Fruit fly (Drosophila melanogaster) whole organism, embryonic: ENCODE results near the gene CG6254.

Experiments
- Abd-B ChIP-seq: fragments of 200-800 bp; sonication (Bioruptor generic); optimal IDR thresholded peaks from 2 replicates; lab custom pipeline; 2018; ENCODE audit warnings: missing biosample characterization, mild to moderate bottlenecking, missing genetic modification characterization, moderate library complexity
- Adf1 ChIP-seq: fragments of 200-800 bp; sonication (Bioruptor generic); IDR thresholded peaks from 2 replicates; pipeline ENCODE4 v1.3.6; 2022; ENCODE audit warnings: missing biosample characterization, missing genetic modification characterization
- Asciz ChIP-seq: fragments of 200-800 bp; sonication (Bioruptor generic); optimal IDR thresholded peaks from 2 replicates; lab custom pipeline; 2017; ENCODE audit warnings: missing biosample characterization, mild to moderate bottlenecking, missing genetic modification characterization, missing genetic modification reagents
- B-H2 ChIP-seq: fragments of 200-800 bp; sonication (Bioruptor generic); optimal IDR thresholded peaks from 2 replicates; lab custom pipeline; 2018; ENCODE audit warnings: missing biosample characterization, mild to moderate bottlenecking, missing genetic modification characterization
- CG10267 ChIP-seq: fragments of 200-800 bp; sonication (Bioruptor generic); optimal IDR thresholded peaks from 2 replicates; lab custom pipeline; 2018; ENCODE audit warnings: missing biosample characterization, mild to moderate bottlenecking, missing genetic modification characterization, moderate library complexity
- CG11247 ChIP-seq: fragments of 200-800 bp; sonication (Bioruptor generic); IDR thresholded peaks from 2 replicates; pipeline ENCODE4 v1.3.6; 2022; ENCODE audit warnings: missing biosample characterization, missing genetic modification characterization
- CG11456 ChIP-seq: fragments of 200-800 bp; sonication (Bioruptor generic); IDR thresholded peaks from 3 replicates; pipeline ENCODE4 v1.3.6; 2022; ENCODE audit warnings: missing biosample characterization, missing genetic modification characterization
- CG12104 ChIP-seq: fragments of 200-800 bp; sonication (Bioruptor generic); optimal IDR thresholded peaks from 3 replicates; lab custom pipeline; 2016; ENCODE audit warnings: missing biosample characterization, missing genetic modification characterization
- CG15601 ChIP-seq: fragments of 200-800 bp; sonication (Bioruptor generic); optimal IDR thresholded peaks from 3 replicates; lab custom pipeline; 2019; ENCODE audit warnings: missing biosample characterization, mild to moderate bottlenecking, missing genetic modification characterization, moderate library complexity
- CG16813 ChIP-seq: fragments of 200-800 bp; sonication (Bioruptor generic); IDR thresholded peaks from 3 replicates; pipeline ENCODE4 v1.3.6; 2022; ENCODE audit warnings: missing biosample characterization, missing genetic modification characterization; ENCODE audit not compliant: partially characterized antibody
- CG30020 ChIP-seq: fragments of 200-800 bp; optimal IDR thresholded peaks from 2 replicates; lab custom pipeline; 2019; ENCODE audit warnings: missing biosample characterization, mild to moderate bottlenecking, missing genetic modification characterization, moderate library complexity
- CG3163 ChIP-seq: fragments of 200-800 bp; sonication (Bioruptor generic); optimal IDR thresholded peaks from 3 replicates; lab custom pipeline; 2016; ENCODE audit warnings: missing biosample characterization, missing genetic modification characterization
- CG5953 ChIP-seq: fragments of 200-800 bp; sonication (Bioruptor generic); IDR thresholded peaks from 2 replicates; pipeline ENCODE4 v1.3.6; 2022; ENCODE audit warnings: missing biosample characterization, missing genetic modification characterization
- CG6683 ChIP-seq: fragments of 200-800 bp; sonication (Bioruptor generic); optimal IDR thresholded peaks from 2 replicates; lab custom pipeline; 2017; ENCODE audit warnings: missing biosample characterization, mild to moderate bottlenecking, missing genetic modification characterization, missing genetic modification reagents
- CG7271 ChIP-seq: fragments of 200-800 bp; sonication (Bioruptor generic); optimal IDR thresholded peaks from 2 replicates; lab custom pipeline; 2018; ENCODE audit warnings: missing biosample characterization, mild to moderate bottlenecking, missing genetic modification characterization, moderate library complexity
- CG9797 ChIP-seq: fragments of 200-800 bp; sonication (Bioruptor generic); optimal IDR thresholded peaks from 3 replicates; lab custom pipeline; 2018; ENCODE audit warnings: missing biosample characterization, mild to moderate bottlenecking, missing genetic modification characterization
- CrebB ChIP-seq: fragments of 200-800 bp; sonication (Bioruptor generic); optimal IDR thresholded peaks from 3 replicates; lab custom pipeline; 2018; ENCODE audit warnings: missing biosample characterization, mild to moderate bottlenecking, missing genetic modification characterization
- Eip74EF ChIP-seq, 2 experiments: fragments of 200-800 bp in 1 of 2; fragments of >200 bp in 1 of 2; sonication (Bioruptor generic) in 1 of 2; optimal IDR thresholded peaks; 2 replicates each; lab custom pipeline; 2017 to 2019; ENCODE audit warnings: missing biosample characterization in 2 of 2, missing genetic modification characterization in 2 of 2, mild to moderate bottlenecking in 1 of 2, moderate library complexity in 1 of 2
- Fer1 ChIP-seq: fragments of 200-800 bp; sonication (Bioruptor generic); optimal IDR thresholded peaks from 2 replicates; lab custom pipeline; 2017; ENCODE audit warnings: missing biosample characterization, mild to moderate bottlenecking, missing genetic modification characterization
- HLH54F ChIP-seq: fragments of 200-800 bp; sonication (Bioruptor generic); optimal IDR thresholded peaks from 3 replicates; lab custom pipeline; 2016; ENCODE audit warnings: missing biosample characterization, missing genetic modification characterization
- HmgD ChIP-seq: fragments of 200-800 bp; sonication (Bioruptor generic); optimal IDR thresholded peaks from 3 replicates; lab custom pipeline; 2016; ENCODE audit warnings: missing biosample characterization, missing genetic modification characterization
- HmgZ ChIP-seq: fragments of 200-800 bp; sonication (Bioruptor generic); optimal IDR thresholded peaks from 2 replicates; lab custom pipeline; 2018; ENCODE audit warnings: missing biosample characterization, mild to moderate bottlenecking, missing genetic modification characterization
- MTF-1 ChIP-seq: fragments of 200-800 bp; sonication (Bioruptor generic); optimal IDR thresholded peaks from 2 replicates; lab custom pipeline; 2018; ENCODE audit warnings: missing biosample characterization, mild to moderate bottlenecking, missing genetic modification characterization, borderline replicate concordance
- Mrtf ChIP-seq: fragments of 200-800 bp; sonication (Bioruptor generic); IDR thresholded peaks from 3 replicates; pipeline ENCODE4 v1.3.6; 2022; ENCODE audit warnings: missing biosample characterization, missing genetic modification characterization
- Nf-YC ChIP-seq: fragments of 200-800 bp; optimal IDR thresholded peaks from 3 replicates; lab custom pipeline; 2019; ENCODE audit warnings: missing biosample characterization, mild to moderate bottlenecking, missing genetic modification characterization, moderate library complexity
- Side ChIP-seq: fragments of 200-800 bp; sonication (Bioruptor generic); optimal IDR thresholded peaks from 2 replicates; lab custom pipeline; 2016; ENCODE audit warnings: missing biosample characterization, missing genetic modification characterization
- Usf ChIP-seq: fragments of 200-800 bp; sonication (Bioruptor generic); optimal IDR thresholded peaks from 2 replicates; lab custom pipeline; 2017; ENCODE audit warnings: missing genotype, missing biosample characterization, missing genetic modification characterization
- al ChIP-seq: fragments of 200-800 bp; sonication (Bioruptor generic); IDR thresholded peaks from 2 replicates; pipeline ENCODE4 v1.3.6; 2022; ENCODE audit warnings: missing biosample characterization, missing genetic modification characterization
- ara ChIP-seq: fragments of 200-800 bp; sonication (Bioruptor generic); IDR thresholded peaks from 2 replicates; pipeline ENCODE4 v1.3.6; 2022; ENCODE audit warnings: missing biosample characterization, missing genetic modification characterization
- ash1 ChIP-seq: fragments of 200-800 bp; sonication (Bioruptor generic); optimal IDR thresholded peaks from 2 replicates; lab custom pipeline; 2018; ENCODE audit warnings: missing biosample characterization, mild to moderate bottlenecking, missing genetic modification characterization
- az2 ChIP-seq: fragments of 200-800 bp; sonication (Bioruptor generic); optimal IDR thresholded peaks from 3 replicates; lab custom pipeline; 2016; ENCODE audit warnings: missing biosample characterization, missing genetic modification characterization
- bcd ChIP-seq: fragments of 200-800 bp; sonication (Bioruptor generic); optimal IDR thresholded peaks from 2 replicates; lab custom pipeline; 2017; ENCODE audit warnings: missing biosample characterization, mild to moderate bottlenecking, missing genetic modification characterization
- cg ChIP-seq: fragments of 200-800 bp; sonication (Bioruptor generic); optimal IDR thresholded peaks from 3 replicates; lab custom pipeline; 2019; ENCODE audit warnings: missing biosample characterization, mild to moderate bottlenecking, missing genetic modification characterization, moderate library complexity
- chn ChIP-seq: fragments of 200-800 bp; sonication (Bioruptor generic); optimal IDR thresholded peaks from 2 replicates; lab custom pipeline; 2016; ENCODE audit warnings: missing biosample characterization, missing genetic modification characterization
- cwo ChIP-seq: fragments of 200-800 bp; sonication (Bioruptor generic); optimal IDR thresholded peaks from 3 replicates; lab custom pipeline; 2017; ENCODE audit warnings: missing biosample characterization, missing genetic modification characterization, mild to moderate bottlenecking, moderate library complexity, missing genetic modification reagents
- dysf ChIP-seq: fragments of 200-800 bp; sonication (Bioruptor generic); IDR thresholded peaks from 3 replicates; pipeline ENCODE4 v1.3.6; 2022; ENCODE audit warnings: missing biosample characterization, missing genetic modification characterization
- emc ChIP-seq: fragments of 200-800 bp; sonication (Bioruptor generic); optimal IDR thresholded peaks from 2 replicates; lab custom pipeline; 2016; ENCODE audit warnings: missing biosample characterization, missing genetic modification characterization
- ems ChIP-seq: fragments of 200-800 bp; sonication (Bioruptor generic); optimal IDR thresholded peaks from 3 replicates; lab custom pipeline; 2016; ENCODE audit warnings: missing biosample characterization, missing genetic modification characterization
- fd96Cb ChIP-seq: fragments of 200-800 bp; sonication (Bioruptor generic); optimal IDR thresholded peaks from 2 replicates; lab custom pipeline; 2018; ENCODE audit warnings: missing biosample characterization, mild to moderate bottlenecking, missing genetic modification characterization, moderate library complexity
- gsb-n ChIP-seq: fragments of 200-800 bp; sonication (Bioruptor generic); optimal IDR thresholded peaks from 3 replicates; lab custom pipeline; 2018; ENCODE audit warnings: missing biosample characterization, mild to moderate bottlenecking, missing genetic modification characterization
- her ChIP-seq: fragments of 200-800 bp; sonication (Bioruptor generic); optimal IDR thresholded peaks from 2 replicates; lab custom pipeline; 2016; ENCODE audit warnings: missing biosample characterization, missing genetic modification characterization
- ind ChIP-seq: fragments of 200-800 bp; sonication (Bioruptor generic); optimal IDR thresholded peaks from 3 replicates; lab custom pipeline; 2016; ENCODE audit warnings: missing biosample characterization, missing genetic modification characterization
- inv ChIP-seq: fragments of 200-800 bp; sonication (Bioruptor generic); IDR thresholded peaks from 2 replicates; pipeline ENCODE4 v1.3.6; 2022; ENCODE audit warnings: missing biosample characterization, missing genetic modification characterization; ENCODE audit not compliant: partially characterized antibody
- oc ChIP-seq: fragments of 200-800 bp; sonication (Bioruptor generic); optimal IDR thresholded peaks from 2 replicates; lab custom pipeline; 2018; ENCODE audit warnings: missing biosample characterization, mild to moderate bottlenecking, missing genetic modification characterization, moderate library complexity
- schlank ChIP-seq: fragments of 200-800 bp; sonication (Bioruptor generic); optimal IDR thresholded peaks from 2 replicates; lab custom pipeline; 2018; ENCODE audit warnings: missing biosample characterization, mild to moderate bottlenecking, missing genetic modification characterization
- scrt ChIP-seq: fragments of 200-800 bp; sonication (Bioruptor generic); optimal IDR thresholded peaks from 2 replicates; lab custom pipeline; 2018; ENCODE audit warnings: missing biosample characterization, mild to moderate bottlenecking, missing genetic modification characterization, moderate library complexity
- sd ChIP-seq: fragments of 200-800 bp; sonication (Bioruptor generic); optimal IDR thresholded peaks from 3 replicates; lab custom pipeline; 2018; ENCODE audit warnings: missing biosample characterization, mild to moderate bottlenecking, missing genetic modification characterization, moderate library complexity
- tap ChIP-seq: fragments of 200-800 bp; optimal IDR thresholded peaks from 3 replicates; lab custom pipeline; 2019; ENCODE audit warnings: missing biosample characterization, mild to moderate bottlenecking, missing genetic modification characterization, moderate library complexity
- wek ChIP-seq: fragments of 200-800 bp; sonication (Bioruptor generic); optimal IDR thresholded peaks from 3 replicates; lab custom pipeline; 2018; ENCODE audit warnings: missing biosample characterization, mild to moderate bottlenecking, missing genetic modification characterization, moderate library complexity
- z ChIP-seq: fragments of 200-800 bp; sonication (Bioruptor generic); IDR thresholded peaks from 3 replicates; pipeline ENCODE4 v1.3.6; 2022; ENCODE audit warnings: missing biosample characterization, missing genetic modification characterization
- zfh2 ChIP-seq: fragments of 200-800 bp; sonication (Bioruptor generic); optimal IDR thresholded peaks from 2 replicates; lab custom pipeline; 2016; ENCODE audit warnings: missing biosample characterization, missing genetic modification characterization

CG6254 gene

DNA sequence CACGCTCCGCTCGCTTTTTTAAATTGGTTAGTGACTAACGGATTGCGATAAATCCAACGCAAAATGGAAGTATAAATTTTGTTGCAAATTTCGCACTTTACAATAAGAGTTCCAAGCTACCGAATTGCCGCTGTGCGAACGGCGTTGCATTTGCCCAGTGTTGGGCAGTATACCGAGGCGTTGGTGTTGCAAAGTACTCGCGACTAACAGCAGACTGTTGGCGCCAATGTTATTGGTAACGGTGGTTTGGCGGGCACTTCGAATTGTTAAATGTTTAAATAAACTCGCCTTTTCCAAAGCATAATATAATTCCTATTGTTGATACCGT, 26.8 kb downstream of the CG6254 start (continued):
- TF ChIP-seq fd96Cb (no peak), Fer1 (peak; percentile 64), HLH54F (GFP tag; lab: Kevin White, UChicago) (peak; percentile 64), CG15601 (peak; percentile 3), wek (GFP tag; lab: Kevin White, UChicago) (no peak), Usf (GFP tag; lab: Kevin White, UChicago) (no peak), inv (GFP tag; lab: Robert Waterston, UW) (no peak), cwo (no peak), CG5953 (GFP tag; lab: Robert Waterston, UW) (no peak), CG30020 (tag; lab: Kevin White, UChicago) (no peak), CG6683 (no peak), ara (GFP tag; lab: Robert Waterston, UW) (no peak), her (peak; percentile 48), CG11456 (no peak), Nf-YC (tag; lab: Kevin White, UChicago) (no peak), Mrtf (GFP tag; lab: Robert Waterston, UW) (no peak), oc (tag; lab: Kevin White, UChicago) (no peak), Asciz (GFP tag; lab: Kevin White, UChicago) (no peak), al (no peak), CG7271 (tag; lab: Kevin White, UChicago) (no peak), az2 (GFP tag; lab: Kevin White, UChicago) (peak; percentile 25), Adf1 (GFP tag; lab: Robert Waterston, UW) (peak; percentile 22; the same call in 1 of the 2 replicates), scrt (GFP tag; lab: Kevin White, UChicago) (peak; percentile 29), Abd-B (no peak), CG3163 (GFP tag; lab: Kevin White, UChicago) (peak; percentile 52), cg (GFP tag; lab: Kevin White, UChicago) (no peak), zfh2 (GFP tag; lab: Kevin White, UChicago) (peak; percentile 74), tap (tag; lab: Kevin White, UChicago) (no peak), z (GFP tag; lab: Robert Waterston, UW) (no peak), ems (GFP tag; lab: Kevin White, UChicago) (peak; percentile 23), bcd (GFP tag; lab: Kevin White, UChicago) (no peak), B-H2 (GFP tag; lab: Kevin White, UChicago) (peak; percentile 68), HmgD (GFP tag; lab: Kevin White, UChicago) (no peak), CG12104 (GFP tag; lab: Kevin White, UChicago) (no peak), HmgZ (tag; lab: Kevin White, UChicago) (peak; percentile 56), dysf (GFP tag; lab: Robert Waterston, UW) (0 out of 3 replicates have a peak, but pooled peaks have one; percentile 27), sd (no peak), CrebB (no peak), chn (GFP tag; lab: Kevin White, UChicago) (peak; percentile 10), gsb-n (tag; lab: Kevin White, UChicago) (no peak), emc (no peak), ash1 (no peak), schlank (tag; lab: Kevin White, UChicago) (no peak), CG16813 (no peak), CG11247 (GFP tag; lab: Robert Waterston, UW) (no peak), ind (peak; percentile 37), MTF-1 (GFP tag; lab: Kevin White, UChicago) (no peak), Side (GFP tag; lab: Kevin White, UChicago) (peak; percentile 54), CG10267 (tag; lab: Kevin White, UChicago) (peak; percentile 94), Eip74EF (GFP tag; optimal IDR thresholded peaks at IDR 0.05; lab: Kevin White, UChicago) (no peak), CG9797 (GFP tag; lab: Kevin White, UChicago) (peak; percentile 19)
